Fruit fly (Drosophila melanogaster) S2 (cell line): ENCODE data around the gene CG14710.

Experiments used
- CG8478 ChIP-seq: fragments of >200 bp; optimal IDR thresholded peaks from 2 replicates; lab custom pipeline; 2018
- CTCF ChIP-seq, 2 experiments: fragments of >200 bp; optimal IDR thresholded peaks; 2 replicates each; lab custom pipeline; 2018

DNA sequence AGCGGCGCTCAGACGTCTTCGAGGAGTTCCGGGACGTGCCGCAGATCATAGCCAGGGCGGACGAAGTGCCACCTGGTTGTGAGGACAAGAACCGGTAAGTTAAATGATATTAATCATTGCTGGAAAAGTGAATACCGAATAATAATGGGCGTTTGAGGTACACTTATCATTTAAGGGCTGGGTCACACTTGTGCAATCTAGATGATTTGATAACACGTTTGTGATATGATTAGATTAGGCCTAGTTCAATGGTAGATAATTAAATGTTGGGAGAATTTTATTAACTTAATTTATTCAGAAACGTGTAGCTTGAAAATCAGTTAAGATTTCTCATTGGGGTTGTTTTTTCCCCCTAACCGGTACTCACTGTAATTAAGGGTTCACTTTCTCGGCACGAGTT, 51.0 kb downstream of the CG14710 start:
- TF ChIP-seq CG8478 (lab: Kevin White, UChicago) = no peak
- TF ChIP-seq CTCF (optimal IDR thresholded peaks at IDR 0.05; lab: Kevin White, UChicago) = no peak
